Worm (Caenorhabditis elegans): ENCODE data around the gene F54A3.5.
A peak's percentile ranks its signal among the peaks of the same experiment; 100 is the strongest.
"Not testable (repeated sequence)": the region's sequence is repeated elsewhere in the genome, so short reads cannot be mapped to it uniquely, and the experiment has no call there.

Gene F54A3.5

ce11 chrII:2236352-2236751, 10.8 kb upstream of the F54A3.5 start:
- peak; percentile 75 for TF ChIP-seq ceh-28 (tag; optimal IDR thresholded peaks at IDR 0.05)
- no peak for TF ChIP-seq ZK546.5 (tag; optimal IDR thresholded peaks at IDR 0.05)
- no peak for TF ChIP-seq nfya-1 (tag; optimal IDR thresholded peaks at IDR 0.05; ENCODE audit: insufficient read depth)

ce11 chrII:2233240-2233639, 7.7 kb upstream of the F54A3.5 start, which contains the start of gene cct-3:
cct-3 (plus strand) TSS chrII:2233540.
- TF ChIP-seq skn-1 (tag; optimal IDR thresholded peaks at IDR 0.05) (no peak), nhr-76 (tag; optimal IDR thresholded peaks at IDR 0.05) (no peak), daf-12 (tag; optimal IDR thresholded peaks at IDR 0.05) (no peak), ZK546.5 (tag; optimal IDR thresholded peaks at IDR 0.05) (no peak), nhr-11 (tag; optimal IDR thresholded peaks at IDR 0.05) (no peak), elt-2 (tag; optimal IDR thresholded peaks at IDR 0.05) (no peak), mml-1 (tag; optimal IDR thresholded peaks at IDR 0.05) (no peak), egl-27 (tag; optimal IDR thresholded peaks at IDR 0.05) (no peak), nhr-237 (tag; optimal IDR thresholded peaks at IDR 0.05) (no peak), nhr-12 (tag; optimal IDR thresholded peaks at IDR 0.05) (no peak), fkh-10 (GFP tag; optimal IDR thresholded peaks at IDR 0.05) (no peak), nfya-1 (tag; optimal IDR thresholded peaks at IDR 0.05; ENCODE audit: insufficient read depth) (no peak), pha-4 (tag; optimal IDR thresholded peaks at IDR 0.05) (no peak), egl-5 (tag; optimal IDR thresholded peaks at IDR 0.05) (no peak), nhr-67 (tag; optimal IDR thresholded peaks at IDR 0.05) (no peak), sea-2 (GFP tag; optimal IDR thresholded peaks at IDR 0.05) (no peak), hmg-11 (tag; optimal IDR thresholded peaks at IDR 0.05) (no peak)

- TF ChIP-seq fkh-10 (GFP tag; optimal IDR thresholded peaks at IDR 0.05); snpc-4 (tag; optimal IDR thresholded peaks at IDR 0.05); ceh-82 (tag; optimal IDR thresholded peaks at IDR 0.05): not testable (repeated sequence)
These were observed 6.9 kb upstream of the F54A3.5 start, which contains the start of gene F54A3.6 for ce11 chrII:2232429-2232828. F54A3.6 (minus strand) TSS chrII:2232470.

DNA sequence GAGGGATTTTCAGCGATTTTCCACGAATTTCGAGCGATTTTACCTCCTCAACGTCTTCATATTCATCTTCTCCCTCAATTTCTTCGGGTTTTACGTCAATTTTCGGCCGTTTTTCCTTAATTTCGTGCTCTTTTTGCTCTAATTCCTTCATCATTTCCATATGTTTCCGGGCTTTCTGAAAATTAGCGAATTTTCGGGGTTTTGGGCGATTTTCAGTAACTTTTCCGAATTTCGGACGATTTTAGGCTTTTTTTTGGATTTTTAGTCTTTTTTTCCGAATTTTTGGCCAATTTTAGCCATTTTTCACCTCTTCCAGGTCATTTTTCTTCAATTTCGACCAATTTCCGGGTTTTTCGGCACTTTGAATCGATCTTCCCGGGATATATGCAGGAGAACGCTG, 4.9 kb upstream of the F54A3.5 start:
- no peak for TF ChIP-seq eor-1 (tag; optimal IDR thresholded peaks at IDR 0.05)
- no peak for TF ChIP-seq lin-39 (tag; optimal IDR thresholded peaks at IDR 0.05)
- no peak for TF ChIP-seq lsy-12 (tag; optimal IDR thresholded peaks at IDR 0.05)
- no peak for TF ChIP-seq zag-1 (tag; optimal IDR thresholded peaks at IDR 0.05)
- TF ChIP-seq elt-3 (tag; optimal IDR thresholded peaks at IDR 0.05) = no peak
- no peak for TF ChIP-seq nhr-28 (tag; optimal IDR thresholded peaks at IDR 0.05)
- no peak for TF ChIP-seq daf-12 (tag; optimal IDR thresholded peaks at IDR 0.05)
- no peak for TF ChIP-seq lin-15B (tag; optimal IDR thresholded peaks at IDR 0.05)
- no peak for TF ChIP-seq ztf-11 (tag; optimal IDR thresholded peaks at IDR 0.05)
- TF ChIP-seq snpc-4 (tag; optimal IDR thresholded peaks at IDR 0.05) = no peak
- no peak for TF ChIP-seq unc-62 (GFP tag; optimal IDR thresholded peaks at IDR 0.05)
- no peak for TF ChIP-seq tbx-2 (tag; optimal IDR thresholded peaks at IDR 0.05)
- no peak for TF ChIP-seq skn-1 (tag; optimal IDR thresholded peaks at IDR 0.05)
- no peak for TF ChIP-seq ceh-16 (tag; optimal IDR thresholded peaks at IDR 0.05)
- no peak for TF ChIP-seq aly-2 (tag; optimal IDR thresholded peaks at IDR 0.05)
- TF ChIP-seq nhr-77 (tag; optimal IDR thresholded peaks at IDR 0.05) = no peak
- TF ChIP-seq pqm-1 (tag; optimal IDR thresholded peaks at IDR 0.05) = no peak
- no peak for TF ChIP-seq fkh-2 (tag; optimal IDR thresholded peaks at IDR 0.05)
- no peak for TF ChIP-seq nhr-67 (tag; optimal IDR thresholded peaks at IDR 0.05)
- no peak for TF ChIP-seq ztf-4 (tag; optimal IDR thresholded peaks at IDR 0.05)

DNA sequence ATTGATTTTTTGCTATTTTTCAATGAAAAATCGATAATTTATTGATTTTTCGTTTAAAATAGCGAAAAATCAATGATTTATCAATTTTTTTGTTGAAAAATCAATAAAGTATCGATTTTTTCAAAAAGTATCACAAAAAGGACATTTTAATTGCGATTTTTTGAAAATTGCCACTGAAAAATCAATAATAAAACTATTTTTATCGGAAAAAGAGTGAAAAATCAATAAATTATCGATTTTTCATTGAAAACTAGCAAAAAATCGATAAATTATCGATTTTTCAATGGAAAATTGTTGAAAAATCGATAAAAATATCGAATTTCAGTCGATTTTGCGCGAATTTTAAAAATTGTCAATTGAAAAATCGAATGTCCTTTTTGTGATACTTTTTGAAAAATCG, 592 bp downstream of the F54A3.5 start:
- TF ChIP-seq ceh-28 (tag; optimal IDR thresholded peaks at IDR 0.05) = peak; percentile 85

Measured in whole organism, L3 larva.